Fruit fly (Drosophila melanogaster) whole organism: ENCODE data around the gene eys.

Experiments used
- CG8478 ChIP-seq: fragments of >200 bp; optimal IDR thresholded peaks from 2 replicates; lab custom pipeline; 2018; ENCODE audit warnings: inconsistent platforms
- Dll ChIP-seq: fragments of >200 bp; optimal IDR thresholded peaks from 2 replicates; lab custom pipeline; 2017
- EcR ChIP-seq, 2 experiments: fragments of >200 bp; optimal IDR thresholded peaks; 2 replicates each; lab custom pipeline; 2017; ENCODE audit warnings: missing biosample characterization in 2 of 2, missing genetic modification characterization in 2 of 2, missing genetic modification reagents in 2 of 2
- pan ChIP-seq: fragments of >200 bp; optimal IDR thresholded peaks from 2 replicates; lab custom pipeline; 2017
- psq ChIP-seq: fragments of >200 bp; optimal IDR thresholded peaks from 2 replicates; lab custom pipeline; 2017
- usp ChIP-seq: fragments of >200 bp; optimal IDR thresholded peaks from 2 replicates; lab custom pipeline; 2017; ENCODE audit warnings: missing biosample characterization, missing genetic modification characterization, mixed read lengths

Gene eys

dm6 chr2L:2371406-2372111, 60.1 kb downstream of the eys start, which contains the start of gene CG3597:
Gene CG3597, minus strand, starts transcription at chr2L:2371524.
- TF ChIP-seq usp (GFP tag; lab: Kevin White, UChicago) (no peak), psq (lab: Kevin White, UChicago) (no peak), CG8478 (lab: Kevin White, UChicago) (no peak), EcR (GFP tag; optimal IDR thresholded peaks at IDR 0.05; lab: Kevin White, UChicago) (no peak), pan (lab: Kevin White, UChicago) (no peak), Dll (no peak)

dm6 chr2L:2372112-2372449, 60.6 kb downstream of the eys start:
- no peak for TF ChIP-seq usp (GFP tag; lab: Kevin White, UChicago)
- TF ChIP-seq EcR (GFP tag; optimal IDR thresholded peaks at IDR 0.05; lab: Kevin White, UChicago): no peak
- TF ChIP-seq psq (lab: Kevin White, UChicago): no peak
- TF ChIP-seq CG8478 (lab: Kevin White, UChicago): no peak

dm6 chr2L:2373818-2374746, 62.6 kb downstream of the eys start, which contains the start of the genes CG3609 and CG15390:
Gene CG3609, minus strand, starts transcription at chr2L:2374627.
Gene CG15390, plus strand, starts transcription at chr2L:2374713.
- TF ChIP-seq psq (lab: Kevin White, UChicago): no peak

- TF ChIP-seq Dll (no peak), EcR (GFP tag; optimal IDR thresholded peaks at IDR 0.05; lab: Kevin White, UChicago) (no peak), usp (GFP tag; lab: Kevin White, UChicago) (no peak), pan (lab: Kevin White, UChicago) (no peak), psq (lab: Kevin White, UChicago) (no peak), CG8478 (lab: Kevin White, UChicago) (peak; percentile 60)
Observed at dm6 chr2L:2375655-2376417, 64.4 kb downstream of the eys start, which contains the start of gene Atxn7. Gene Atxn7, plus strand, starts transcription at chr2L:2375841.

dm6 chr2L:2376418-2376702, 64.9 kb downstream of the eys start:
- TF ChIP-seq Dll (no peak), EcR (GFP tag; optimal IDR thresholded peaks at IDR 0.05; lab: Kevin White, UChicago) (no peak), pan (lab: Kevin White, UChicago) (no peak), CG8478 (lab: Kevin White, UChicago) (no peak), usp (GFP tag; lab: Kevin White, UChicago) (no peak), psq (lab: Kevin White, UChicago) (no peak)

- TF ChIP-seq Dll: no peak
- no peak for TF ChIP-seq psq (lab: Kevin White, UChicago)
- TF ChIP-seq CG8478 (lab: Kevin White, UChicago): no peak
- TF ChIP-seq EcR (GFP tag; optimal IDR thresholded peaks at IDR 0.05; lab: Kevin White, UChicago): no peak
- no peak for TF ChIP-seq usp (GFP tag; lab: Kevin White, UChicago)
- no peak for TF ChIP-seq pan (lab: Kevin White, UChicago)
Observed at dm6 chr2L:2380805-2381204, 69.3 kb downstream of the eys start, which contains the start of gene Eogt. Gene Eogt, plus strand, starts transcription at chr2L:2381097.

dm6 chr2L:2382971-2383370, 71.5 kb downstream of the eys start, which contains the start of gene PIG-Wa:
Gene PIG-Wa, plus strand, starts transcription at chr2L:2383202.
- no peak for TF ChIP-seq EcR (GFP tag; optimal IDR thresholded peaks at IDR 0.05; lab: Kevin White, UChicago)
- TF ChIP-seq psq (lab: Kevin White, UChicago): no peak
- no peak for TF ChIP-seq usp (GFP tag; lab: Kevin White, UChicago)
- TF ChIP-seq pan (lab: Kevin White, UChicago): no peak
- no peak for TF ChIP-seq Dll
- TF ChIP-seq CG8478 (lab: Kevin White, UChicago): no peak

- TF ChIP-seq pan (lab: Kevin White, UChicago) (no peak), psq (lab: Kevin White, UChicago) (no peak), usp (GFP tag; lab: Kevin White, UChicago) (no peak), EcR (GFP tag; optimal IDR thresholded peaks at IDR 0.05; lab: Kevin White, UChicago) (no peak), Dll (no peak), CG8478 (lab: Kevin White, UChicago) (no peak)
Observed at dm6 chr2L:2385692-2386091, 74.2 kb downstream of the eys start, which contains the start of gene CG3557. Gene CG3557, minus strand, starts transcription at chr2L:2385792.

- TF ChIP-seq psq (lab: Kevin White, UChicago): no peak
- no peak for TF ChIP-seq EcR (GFP tag; optimal IDR thresholded peaks at IDR 0.05; lab: Kevin White, UChicago)
- TF ChIP-seq CG8478 (lab: Kevin White, UChicago): no peak
- TF ChIP-seq Dll: no peak
- TF ChIP-seq pan (lab: Kevin White, UChicago): no peak
- TF ChIP-seq usp (GFP tag; lab: Kevin White, UChicago): no peak
Observed at dm6 chr2L:2390589-2390988, 79.1 kb downstream of the eys start, which contains the start of gene CG43750. Gene CG43750, minus strand, starts transcription at chr2L:2390689.

dm6 chr2L:2391321-2391720, 79.8 kb downstream of the eys start, which contains the start of gene CG46448:
Gene CG46448, plus strand, starts transcription at chr2L:2391660.
- TF ChIP-seq EcR (GFP tag; optimal IDR thresholded peaks at IDR 0.05; lab: Kevin White, UChicago) (no peak), Dll (no peak), usp (GFP tag; lab: Kevin White, UChicago) (no peak), psq (lab: Kevin White, UChicago) (no peak), CG8478 (lab: Kevin White, UChicago) (no peak), pan (lab: Kevin White, UChicago) (no peak)

- TF ChIP-seq psq (lab: Kevin White, UChicago) (no peak), CG8478 (lab: Kevin White, UChicago) (no peak), pan (lab: Kevin White, UChicago) (no peak), EcR (GFP tag; optimal IDR thresholded peaks at IDR 0.05; lab: Kevin White, UChicago) (no peak), usp (GFP tag; lab: Kevin White, UChicago) (no peak), Dll (no peak)
Observed at dm6 chr2L:2394872-2395271, 83.4 kb downstream of the eys start.
